Fruit fly (Drosophila melanogaster) whole organism, embryonic: ENCODE data around the gene CG32176.

ENCODE experiments used
- ATbp ChIP-seq: fragments of 200-800 bp; sonication (Bioruptor generic); optimal IDR thresholded peaks from 2 replicates; lab custom pipeline; 2017; ENCODE audit warnings: missing biosample characterization, mild to moderate bottlenecking, missing genetic modification characterization, missing genetic modification reagents
- Antp ChIP-seq: fragments of 200-800 bp; sonication (Bioruptor generic); optimal IDR thresholded peaks from 3 replicates; lab custom pipeline; 2016; ENCODE audit warnings: missing biosample characterization, missing genetic modification characterization
- Blimp-1 ChIP-seq: fragments of 200-800 bp; sonication (Bioruptor generic); optimal IDR thresholded peaks from 3 replicates; lab custom pipeline; 2018; ENCODE audit warnings: missing biosample characterization, missing genetic modification characterization, mild to moderate bottlenecking, moderate library complexity, missing genetic modification reagents
- CG10147 ChIP-seq: fragments of 200-800 bp; sonication (Bioruptor generic); optimal IDR thresholded peaks from 2 replicates; lab custom pipeline; 2019; ENCODE audit warnings: missing biosample characterization, mild to moderate bottlenecking, missing genetic modification characterization, moderate library complexity
- CG10267 ChIP-seq: fragments of 200-800 bp; sonication (Bioruptor generic); optimal IDR thresholded peaks from 2 replicates; lab custom pipeline; 2018; ENCODE audit warnings: missing biosample characterization, mild to moderate bottlenecking, missing genetic modification characterization, moderate library complexity
- CG11085 ChIP-seq: fragments of 200-800 bp; sonication (Bioruptor generic); IDR thresholded peaks from 2 replicates; pipeline ENCODE4 v1.3.6; 2022; ENCODE audit warnings: missing biosample characterization, missing genetic modification characterization
- CG14965 ChIP-seq: fragments of 200-800 bp; sonication (Bioruptor generic); optimal IDR thresholded peaks from 2 replicates; lab custom pipeline; 2016; ENCODE audit warnings: missing biosample characterization, missing genetic modification characterization, borderline replicate concordance
- CG15073 ChIP-seq: fragments of 200-800 bp; sonication (Bioruptor generic); optimal IDR thresholded peaks from 2 replicates; lab custom pipeline; 2016; ENCODE audit warnings: missing biosample characterization, missing genetic modification characterization
- CG15696 ChIP-seq: fragments of 200-800 bp; sonication (Bioruptor generic); optimal IDR thresholded peaks from 2 replicates; lab custom pipeline; 2019; ENCODE audit warnings: missing biosample characterization, mild to moderate bottlenecking, missing genetic modification characterization, moderate library complexity
- CG17568 ChIP-seq: fragments of 200-800 bp; sonication (Bioruptor generic); optimal IDR thresholded peaks from 2 replicates; lab custom pipeline; 2018; ENCODE audit warnings: missing biosample characterization, mild to moderate bottlenecking, missing genetic modification characterization, moderate library complexity
- CG17612 ChIP-seq: fragments of 200-800 bp; sonication (Bioruptor generic); IDR thresholded peaks from 2 replicates; pipeline ENCODE4 v1.3.6; 2022; ENCODE audit warnings: missing biosample characterization, missing genetic modification characterization
- CG17802 ChIP-seq: fragments of 200-800 bp; sonication (Bioruptor generic); optimal IDR thresholded peaks from 2 replicates; lab custom pipeline; 2018; ENCODE audit warnings: missing biosample characterization, mild to moderate bottlenecking, missing genetic modification characterization, moderate library complexity
- CG2712 ChIP-seq: fragments of 200-800 bp; optimal IDR thresholded peaks from 3 replicates; lab custom pipeline; 2019; ENCODE audit warnings: missing biosample characterization, mild to moderate bottlenecking, missing genetic modification characterization, moderate library complexity
- CG32532 ChIP-seq: fragments of 200-800 bp; sonication (Bioruptor generic); IDR thresholded peaks from 2 replicates; pipeline ENCODE4 v1.3.6; 2022; ENCODE audit warnings: missing biosample characterization, missing genetic modification characterization
- CG34376 ChIP-seq: fragments of 200-800 bp; sonication (Bioruptor generic); optimal IDR thresholded peaks from 2 replicates; lab custom pipeline; 2018; ENCODE audit warnings: missing biosample characterization, mild to moderate bottlenecking, missing genetic modification characterization
- CG3847 ChIP-seq: fragments of 200-800 bp; sonication (Bioruptor generic); IDR thresholded peaks from 2 replicates; pipeline ENCODE4 v1.3.6; 2022; ENCODE audit warnings: missing biosample characterization, missing genetic modification characterization
- CG43689 ChIP-seq: fragments of 200-800 bp; sonication (Bioruptor generic); IDR thresholded peaks from 2 replicates; pipeline ENCODE4 v1.3.6; 2022; ENCODE audit warnings: missing biosample characterization, missing genetic modification characterization
- CG4854 ChIP-seq: fragments of 200-800 bp; sonication (Bioruptor generic); optimal IDR thresholded peaks from 2 replicates; lab custom pipeline; 2016; ENCODE audit warnings: missing biosample characterization, missing genetic modification characterization, inconsistent platforms
- CG5180 ChIP-seq: fragments of 200-800 bp; sonication (Bioruptor generic); optimal IDR thresholded peaks from 3 replicates; lab custom pipeline; 2017; ENCODE audit warnings: missing biosample characterization, missing genetic modification characterization, mild to moderate bottlenecking, moderate library complexity, missing genetic modification reagents
- CG9609 ChIP-seq: fragments of 200-800 bp; sonication (Bioruptor generic); optimal IDR thresholded peaks from 3 replicates; lab custom pipeline; 2016; ENCODE audit warnings: missing biosample characterization, missing genetic modification characterization
- CG9727 ChIP-seq: fragments of 200-800 bp; sonication (Bioruptor generic); optimal IDR thresholded peaks from 3 replicates; lab custom pipeline; 2017; ENCODE audit warnings: missing biosample characterization, mild to moderate bottlenecking, missing genetic modification characterization
- Dek ChIP-seq: fragments of 200-800 bp; sonication (Bioruptor generic); optimal IDR thresholded peaks from 3 replicates; lab custom pipeline; 2019; ENCODE audit warnings: missing biosample characterization, mild to moderate bottlenecking, missing genetic modification characterization, moderate library complexity
- Hand ChIP-seq: fragments of 200-800 bp; sonication (Bioruptor generic); optimal IDR thresholded peaks from 2 replicates; lab custom pipeline; 2017; ENCODE audit warnings: mild to moderate bottlenecking, missing biosample characterization, missing genetic modification reagents, missing genetic modification characterization
- Oaz ChIP-seq: fragments of 200-800 bp; sonication (Bioruptor generic); IDR thresholded peaks from 2 replicates; pipeline ENCODE4 v1.3.6; 2022; ENCODE audit warnings: missing biosample characterization, missing genetic modification characterization
- Oli ChIP-seq: fragments of 200-800 bp; sonication (Bioruptor generic); optimal IDR thresholded peaks from 2 replicates; lab custom pipeline; 2018; ENCODE audit warnings: missing biosample characterization, mild to moderate bottlenecking, missing genetic modification characterization, moderate library complexity
- Sin3A ChIP-seq: fragments of >200 bp; optimal IDR thresholded peaks from 2 replicates; lab custom pipeline; 2018
- ash1 ChIP-seq: fragments of 200-800 bp; sonication (Bioruptor generic); optimal IDR thresholded peaks from 2 replicates; lab custom pipeline; 2018; ENCODE audit warnings: missing biosample characterization, mild to moderate bottlenecking, missing genetic modification characterization
- bowl ChIP-seq: fragments of 200-800 bp; sonication (Bioruptor generic); IDR thresholded peaks from 2 replicates; pipeline ENCODE4 v1.3.6; 2022; ENCODE audit warnings: missing biosample characterization, missing genetic modification characterization
- crol ChIP-seq: fragments of 200-800 bp; sonication (Bioruptor generic); IDR thresholded peaks from 2 replicates; pipeline ENCODE4 v1.3.6; 2022; ENCODE audit warnings: missing biosample characterization, missing genetic modification characterization
- danr ChIP-seq: fragments of 200-800 bp; sonication (Bioruptor generic); IDR thresholded peaks from 2 replicates; pipeline ENCODE4 v1.3.6; 2022; ENCODE audit warnings: missing biosample characterization, missing genetic modification characterization
- dmrt11E ChIP-seq: fragments of 200-800 bp; sonication (Bioruptor generic); optimal IDR thresholded peaks from 3 replicates; lab custom pipeline; 2018; ENCODE audit warnings: missing biosample characterization, mild to moderate bottlenecking, missing genetic modification characterization, moderate library complexity
- ewg ChIP-seq: fragments of 200-800 bp; sonication (Bioruptor generic); optimal IDR thresholded peaks from 3 replicates; lab custom pipeline; 2017; ENCODE audit warnings: mild to moderate bottlenecking, missing biosample characterization, missing genetic modification reagents, missing genetic modification characterization
- hbn ChIP-seq: fragments of 200-800 bp; sonication (Bioruptor generic); IDR thresholded peaks from 2 replicates; pipeline ENCODE4 v1.3.6; 2022; ENCODE audit warnings: missing biosample characterization, missing genetic modification characterization; ENCODE audit not compliant: partially characterized antibody
- kni ChIP-seq: fragments of 200-800 bp; sonication (Bioruptor generic); optimal IDR thresholded peaks from 3 replicates; lab custom pipeline; 2017; ENCODE audit warnings: mild to moderate bottlenecking, missing biosample characterization, missing genetic modification reagents, missing genetic modification characterization
- maf-S ChIP-seq: fragments of 200-800 bp; sonication (Bioruptor generic); optimal IDR thresholded peaks from 2 replicates; lab custom pipeline; 2016; ENCODE audit warnings: missing biosample characterization, missing genetic modification characterization
- mirr ChIP-seq: fragments of 200-800 bp; sonication (Bioruptor generic); optimal IDR thresholded peaks from 3 replicates; lab custom pipeline; 2018; ENCODE audit warnings: missing biosample characterization, mild to moderate bottlenecking, missing genetic modification characterization
- nerfin-2 ChIP-seq: fragments of 200-800 bp; sonication (Bioruptor generic); IDR thresholded peaks from 2 replicates; pipeline ENCODE4 v1.3.6; 2022; ENCODE audit warnings: missing biosample characterization, missing genetic modification characterization; ENCODE audit not compliant: partially characterized antibody
- p53 ChIP-seq: fragments of 200-800 bp; sonication (Bioruptor generic); optimal IDR thresholded peaks from 2 replicates; lab custom pipeline; 2016; ENCODE audit warnings: missing biosample characterization, missing genetic modification characterization
- pan ChIP-seq, 4 experiments: fragments of >200 bp in 3 of 4; fragments of 200-800 bp in 1 of 4; sonication (Bioruptor generic) in 1 of 4; optimal IDR thresholded peaks in 3 of 4; IDR thresholded peaks in 1 of 4; 2 replicates each; pipeline versions ENCODE4 v1.3.6 to Lab custom; 2017 to 2022; ENCODE audit warnings: missing biosample characterization in 2 of 4, missing genetic modification characterization in 2 of 4, mixed read lengths in 1 of 4
- pb ChIP-seq: fragments of 200-800 bp; sonication (Bioruptor generic); optimal IDR thresholded peaks from 3 replicates; lab custom pipeline; 2016; ENCODE audit warnings: missing biosample characterization, missing genetic modification characterization
- phol ChIP-seq: fragments of 200-800 bp; sonication (Bioruptor generic); optimal IDR thresholded peaks from 3 replicates; lab custom pipeline; 2018; ENCODE audit warnings: missing biosample characterization, mild to moderate bottlenecking, missing genetic modification characterization, moderate library complexity
- rib ChIP-seq: fragments of 200-800 bp; sonication (Bioruptor generic); IDR thresholded peaks from 2 replicates; pipeline ENCODE4 v1.3.6; 2022; ENCODE audit warnings: missing biosample characterization, missing genetic modification characterization
- salm ChIP-seq: fragments of 200-800 bp; sonication (Bioruptor generic); optimal IDR thresholded peaks from 2 replicates; lab custom pipeline; 2018; ENCODE audit warnings: missing biosample characterization, mild to moderate bottlenecking, missing genetic modification characterization
- ttk ChIP-seq: fragments of 200-800 bp; sonication (Bioruptor generic); IDR thresholded peaks from 2 replicates; pipeline ENCODE4 v2.1.2; 2022; ENCODE audit warnings: missing biosample characterization, missing genetic modification characterization
- tup ChIP-seq: fragments of 200-800 bp; sonication (Bioruptor generic); optimal IDR thresholded peaks from 2 replicates; lab custom pipeline; 2016; ENCODE audit warnings: missing biosample characterization, mild to moderate bottlenecking, missing genetic modification characterization, moderate library complexity
- tx ChIP-seq: fragments of 200-800 bp; sonication (Bioruptor generic); optimal IDR thresholded peaks from 2 replicates; lab custom pipeline; 2016; ENCODE audit warnings: missing biosample characterization, missing genetic modification characterization
- yki ChIP-seq: fragments of >200 bp; optimal IDR thresholded peaks from 3 replicates; lab custom pipeline; 2018
- zf30C ChIP-seq: fragments of 200-800 bp; sonication (Bioruptor generic); optimal IDR thresholded peaks from 3 replicates; lab custom pipeline; 2018; ENCODE audit warnings: missing biosample characterization, mild to moderate bottlenecking, missing genetic modification characterization

Gene CG32176

dm6 chr3L:17486794-17487726 lies 53.4 kb downstream of the CG32176 start, which contains the start of gene Oatp74D (continued):
- TF ChIP-seq rib (GFP tag; lab: Robert Waterston, UW) = peak; percentile 95
- peak; percentile 81 for TF ChIP-seq ATbp (GFP tag; lab: Kevin White, UChicago)
- no peak for TF ChIP-seq p53 (GFP tag; lab: Kevin White, UChicago)
- TF ChIP-seq mirr (GFP tag; lab: Kevin White, UChicago) = peak; percentile 88
- peak; percentile 18 for TF ChIP-seq pb (GFP tag; lab: Kevin White, UChicago)
- no peak for TF ChIP-seq Sin3A (lab: Kevin White, UChicago)
- TF ChIP-seq Blimp-1 = peak; percentile 33
- peak; percentile 56 for TF ChIP-seq CG5180 (GFP tag; lab: Kevin White, UChicago)
- no peak for TF ChIP-seq zf30C (GFP tag; lab: Kevin White, UChicago)
- peak; percentile 28 for TF ChIP-seq Antp (GFP tag; lab: Kevin White, UChicago)
- peak; percentile 13 for TF ChIP-seq phol
- TF ChIP-seq bowl (GFP tag; lab: Robert Waterston, UW) = 0 out of 2 replicates have a peak, but pooled peaks have one; percentile 19
- no peak for TF ChIP-seq Dek (tag; lab: Kevin White, UChicago)
- no peak for TF ChIP-seq nerfin-2 (GFP tag; lab: Robert Waterston, UW)
- TF ChIP-seq Hand (GFP tag; lab: Kevin White, UChicago) = peak; percentile 70
- peak; percentile 47; the same call in 1 of the 2 replicates for TF ChIP-seq crol (GFP tag; lab: Robert Waterston, UW)
- TF ChIP-seq maf-S (GFP tag; lab: Kevin White, UChicago) = no peak
- TF ChIP-seq kni (GFP tag; lab: Kevin White, UChicago) = peak; percentile 98
- TF ChIP-seq ewg (GFP tag; lab: Kevin White, UChicago) = peak; percentile 32
- peak; percentile 12 for TF ChIP-seq Oli (tag; lab: Kevin White, UChicago)
- no peak for TF ChIP-seq CG17612 (GFP tag; lab: Robert Waterston, UW)
- TF ChIP-seq pan (optimal IDR thresholded peaks at IDR 0.05; lab: Kevin White, UChicago) = no peak
- peak in 1 of 2 experiments; percentile 61 for TF ChIP-seq pan (GFP tag; optimal IDR thresholded peaks at IDR 0.05 in 1 of 2, IDR thresholded peaks at IDR 0.05 in 1 of 2)
- peak; percentile 64 for TF ChIP-seq yki
- peak; percentile 69 for TF ChIP-seq CG32532 (GFP tag; lab: Robert Waterston, UW)
- TF ChIP-seq tup (GFP tag; lab: Kevin White, UChicago) = no peak
- no peak for TF ChIP-seq CG17802 (tag; lab: Kevin White, UChicago)
- TF ChIP-seq CG17568 (GFP tag; lab: Kevin White, UChicago) = peak; percentile 68
- TF ChIP-seq CG15696 (tag; lab: Kevin White, UChicago) = peak; percentile 65
- TF ChIP-seq CG4854 (GFP tag; lab: Kevin White, UChicago) = no peak
- TF ChIP-seq CG11085 (GFP tag; lab: Robert Waterston, UW) = no peak
- TF ChIP-seq CG15073 (GFP tag; lab: Kevin White, UChicago) = no peak
- TF ChIP-seq CG14965 (GFP tag; lab: Kevin White, UChicago) = no peak
- peak; percentile 7; the same call in 1 of the 2 replicates for TF ChIP-seq ttk (GFP tag; lab: Robert Waterston, UW)
- TF ChIP-seq CG9609 = no peak
- TF ChIP-seq hbn = no peak
- no peak for TF ChIP-seq CG10267 (tag; lab: Kevin White, UChicago)
- TF ChIP-seq tx (GFP tag; lab: Kevin White, UChicago) = no peak
- peak; percentile 5 for TF ChIP-seq CG2712 (tag; lab: Kevin White, UChicago)
- TF ChIP-seq ash1 (GFP tag; lab: Kevin White, UChicago) = no peak
- TF ChIP-seq CG34376 (GFP tag; lab: Kevin White, UChicago) = peak; percentile 83
- peak; percentile 61 for TF ChIP-seq salm (tag; lab: Kevin White, UChicago)
- no peak for TF ChIP-seq Oaz (GFP tag; lab: Robert Waterston, UW)
- no peak for TF ChIP-seq danr
- no peak for TF ChIP-seq CG43689
- peak; percentile 50 for TF ChIP-seq dmrt11E (tag; lab: Kevin White, UChicago)
- peak; percentile 37; the same call in 1 of the 2 replicates for TF ChIP-seq CG3847
- TF ChIP-seq CG9727 (GFP tag; lab: Kevin White, UChicago) = peak; percentile 63
- peak; percentile 14 for TF ChIP-seq CG10147 (GFP tag; lab: Kevin White, UChicago)
